Worm (Caenorhabditis elegans) whole organism, early embryonic: ENCODE data around the gene aakb-1.

ENCODE experiments used
- B0310.2 ChIP-seq: sonication (generic microtip); optimal IDR thresholded peaks from 2 replicates; lab custom pipeline; 2016; ENCODE audit warnings: mild to moderate bottlenecking, missing genetic modification characterization, missing compliant biosample characterization
- aly-1 ChIP-seq: sonication (generic microtip); optimal IDR thresholded peaks from 2 replicates; lab custom pipeline; 2016; ENCODE audit warnings: missing genetic modification characterization, missing compliant biosample characterization
- ama-1 ChIP-seq: fragments of 150-350 bp; optimal IDR thresholded peaks from 2 replicates; lab custom pipeline; 2014
- ceh-13 ChIP-seq: fragments of 200-800 bp; sonication (Bioruptor generic); optimal IDR thresholded peaks from 2 replicates; lab custom pipeline; 2018; ENCODE audit warnings: mild to moderate bottlenecking, missing genetic modification characterization, missing compliant biosample characterization
- ceh-36 ChIP-seq: sonication (generic microtip); optimal IDR thresholded peaks from 2 replicates; lab custom pipeline; 2016; ENCODE audit warnings: missing genetic modification characterization, inconsistent platforms, missing compliant biosample characterization
- hmbx-1 ChIP-seq: sonication (generic microtip); optimal IDR thresholded peaks from 2 replicates; lab custom pipeline; 2016; ENCODE audit warnings: mild to moderate bottlenecking, missing genetic modification characterization, missing compliant biosample characterization
- hnd-1 ChIP-seq: sonication (generic microtip); optimal IDR thresholded peaks from 2 replicates; lab custom pipeline; 2016; ENCODE audit warnings: missing genetic modification characterization, missing compliant biosample characterization
- pes-1 ChIP-seq: fragments of 200-800 bp; sonication (Bioruptor generic); IDR thresholded peaks from 2 replicates; pipeline ENCODE4 v1.3.6; 2022; ENCODE audit warnings: missing genetic modification reagents, missing genetic modification characterization, missing compliant biosample characterization
- tbx-37 ChIP-seq: fragments of 200-800 bp; sonication (Bioruptor generic); conservative IDR thresholded peaks from 2 replicates; pipeline ENCODE4 v1.3.6; 2022; ENCODE audit warnings: missing genetic modification reagents, missing genetic modification characterization, missing compliant biosample characterization
- tra-4 ChIP-seq: sonication (generic microtip); optimal IDR thresholded peaks from 2 replicates; lab custom pipeline; 2017; ENCODE audit warnings: missing genetic modification characterization, missing compliant biosample characterization

DNA sequence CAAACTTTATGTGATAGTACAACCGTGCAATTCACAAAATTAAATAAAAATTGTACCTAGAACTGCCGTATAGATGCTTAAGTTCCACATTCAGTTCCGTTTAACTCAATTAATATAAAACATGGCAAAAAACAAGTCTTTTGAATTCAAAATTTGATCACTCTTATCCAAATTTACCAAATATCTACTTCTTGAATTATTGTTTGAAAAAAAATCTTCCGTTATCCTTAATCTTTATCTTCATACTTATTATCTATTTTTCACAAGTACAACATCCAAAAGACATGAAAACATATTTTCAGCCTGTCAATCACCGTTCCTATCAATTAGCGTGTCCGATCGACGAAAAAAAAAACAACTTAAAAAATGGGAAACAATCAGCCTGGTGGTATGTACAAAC lies at the start of gene aakb-1:
- TF ChIP-seq ama-1 (lab: Kevin White, UChicago) (no peak), tra-4 (tag; lab: Kevin White, UChicago) (no peak), aly-1 (tag; lab: Kevin White, UChicago) (no peak), hnd-1 (tag; lab: Kevin White, UChicago) (no peak), pes-1 (no peak), ceh-36 (tag; lab: Kevin White, UChicago) (no peak), hmbx-1 (tag; lab: Kevin White, UChicago) (no peak), ceh-13 (GFP tag; lab: Kevin White, UChicago) (no peak), B0310.2 (tag; lab: Kevin White, UChicago) (no peak), tbx-37 (no peak)
